Fruit fly (Drosophila melanogaster): ENCODE data around the gene fabp.

dm6 chr3R:11542899-11543619, 23.8 kb downstream of the fabp start, which contains the start of gene dpr4:
- TF ChIP-seq h (optimal IDR thresholded peaks at IDR 0.05) (no peak), MTF-1 (GFP tag; optimal IDR thresholded peaks at IDR 0.05; ENCODE audit: borderline replicate concordance) (no peak), dysf (GFP tag; IDR thresholded peaks at IDR 0.05) (no peak), dati (GFP tag; IDR thresholded peaks at IDR 0.05) (no peak), chn (GFP tag; optimal IDR thresholded peaks at IDR 0.05) (no peak), CG7987 (GFP tag; optimal IDR thresholded peaks at IDR 0.05) (no peak), HHEX (GFP tag; optimal IDR thresholded peaks at IDR 0.05) (no peak), nom (GFP tag; optimal IDR thresholded peaks at IDR 0.05) (no peak), Fer2 (tag; optimal IDR thresholded peaks at IDR 0.05) (no peak), Rfx (GFP tag; IDR thresholded peaks at IDR 0.05) (no peak), ab (GFP tag; optimal IDR thresholded peaks at IDR 0.05) (no peak)
